Worm (Caenorhabditis elegans): Measurements from ENCODE around the gene tir-1.
"Not testable (repeated sequence)": the region's sequence is repeated elsewhere in the genome, so short reads cannot be mapped to it uniquely, and the experiment has no call there.

ce11 chrIII:3844746-3845145, 56.7 kb downstream of the tir-1 start, which contains the start of gene maph-1.3:
- not testable (repeated sequence) for TF ChIP-seq ztf-11 (tag; optimal IDR thresholded peaks at IDR 0.05); lin-13 (tag; optimal IDR thresholded peaks at IDR 0.05); tbx-8 (GFP tag; optimal IDR thresholded peaks at IDR 0.05); elt-1 (tag; optimal IDR thresholded peaks at IDR 0.05; ENCODE audit: borderline replicate concordance, insufficient read depth); ceh-83 (GFP tag; optimal IDR thresholded peaks at IDR 0.05); mls-2 (tag; optimal IDR thresholded peaks at IDR 0.05); nhr-237 (tag; optimal IDR thresholded peaks at IDR 0.05); blmp-1 (tag; optimal IDR thresholded peaks at IDR 0.05)

All from whole organism, mixed stage, embryonic.